Fruit fly (Drosophila melanogaster) whole organism, embryonic: ENCODE measurements around the gene CG9117.

Experiments
- Adf1 ChIP-seq: fragments of 200-800 bp; sonication (Bioruptor generic); IDR thresholded peaks from 2 replicates; pipeline ENCODE4 v1.3.6; 2022; ENCODE audit warnings: missing biosample characterization, missing genetic modification characterization
- CG1024 ChIP-seq: fragments of 200-800 bp; sonication (Bioruptor generic); IDR thresholded peaks from 2 replicates; pipeline ENCODE4 v1.3.6; 2022; ENCODE audit warnings: missing biosample characterization, missing genetic modification characterization
- CG10565 ChIP-seq: fragments of 200-800 bp; sonication (Bioruptor generic); optimal IDR thresholded peaks from 3 replicates; lab custom pipeline; 2016; ENCODE audit warnings: missing biosample characterization, mild to moderate bottlenecking, missing genetic modification characterization
- CG13123 ChIP-seq: fragments of 200-800 bp; sonication (Bioruptor generic); optimal IDR thresholded peaks from 2 replicates; lab custom pipeline; 2016; ENCODE audit warnings: missing biosample characterization, missing genetic modification characterization
- CG13624 ChIP-seq: fragments of 200-800 bp; sonication (Bioruptor generic); optimal IDR thresholded peaks from 2 replicates; lab custom pipeline; 2016; ENCODE audit warnings: missing biosample characterization, missing genetic modification characterization
- CG1603 ChIP-seq: fragments of 200-800 bp; sonication (Bioruptor generic); optimal IDR thresholded peaks from 2 replicates; lab custom pipeline; 2019; ENCODE audit warnings: missing biosample characterization, mild to moderate bottlenecking, missing genetic modification characterization, moderate library complexity
- CG17568 ChIP-seq: fragments of 200-800 bp; sonication (Bioruptor generic); optimal IDR thresholded peaks from 2 replicates; lab custom pipeline; 2018; ENCODE audit warnings: missing biosample characterization, mild to moderate bottlenecking, missing genetic modification characterization, moderate library complexity
- CG18599 ChIP-seq: fragments of 200-800 bp; sonication (Bioruptor generic); optimal IDR thresholded peaks from 3 replicates; lab custom pipeline; 2017; ENCODE audit warnings: missing biosample characterization, missing genetic modification characterization, mild to moderate bottlenecking, moderate library complexity, missing genetic modification reagents
- CG2678 ChIP-seq: fragments of 200-800 bp; sonication (Bioruptor generic); optimal IDR thresholded peaks from 3 replicates; lab custom pipeline; 2019; ENCODE audit warnings: missing biosample characterization, mild to moderate bottlenecking, missing genetic modification characterization, moderate library complexity
- CG32767 ChIP-seq: fragments of 200-800 bp; sonication (Bioruptor generic); IDR thresholded peaks from 2 replicates; pipeline ENCODE4 v1.3.6; 2022; ENCODE audit warnings: missing biosample characterization, missing genetic modification characterization
- CG4360 ChIP-seq: fragments of 200-800 bp; sonication (Bioruptor generic); IDR thresholded peaks from 2 replicates; pipeline ENCODE4 v1.3.6; 2022; ENCODE audit warnings: missing biosample characterization, missing genetic modification characterization
- CG5953 ChIP-seq: fragments of 200-800 bp; sonication (Bioruptor generic); IDR thresholded peaks from 2 replicates; pipeline ENCODE4 v1.3.6; 2022; ENCODE audit warnings: missing biosample characterization, missing genetic modification characterization
- CG6254 ChIP-seq: fragments of 200-800 bp; sonication (Bioruptor generic); optimal IDR thresholded peaks from 3 replicates; lab custom pipeline; 2017; ENCODE audit warnings: mild to moderate bottlenecking, missing biosample characterization, missing genetic modification reagents, missing genetic modification characterization
- CG6683 ChIP-seq: fragments of 200-800 bp; sonication (Bioruptor generic); optimal IDR thresholded peaks from 2 replicates; lab custom pipeline; 2017; ENCODE audit warnings: missing biosample characterization, mild to moderate bottlenecking, missing genetic modification characterization, missing genetic modification reagents
- CG7745 ChIP-seq: fragments of 200-800 bp; sonication (Bioruptor generic); optimal IDR thresholded peaks from 2 replicates; lab custom pipeline; 2018; ENCODE audit warnings: missing biosample characterization, mild to moderate bottlenecking, missing genetic modification characterization, moderate library complexity
- CG8765 ChIP-seq: fragments of 200-800 bp; sonication (Bioruptor generic); IDR thresholded peaks from 2 replicates; pipeline ENCODE4 v1.3.6; 2022; ENCODE audit warnings: missing biosample characterization, missing genetic modification characterization
- CG8944 ChIP-seq: fragments of 200-800 bp; sonication (Bioruptor generic); optimal IDR thresholded peaks from 3 replicates; lab custom pipeline; 2016; ENCODE audit warnings: missing biosample characterization, missing genetic modification characterization
- CkIIα-i1 ChIP-seq: fragments of 200-800 bp; sonication (Bioruptor generic); IDR thresholded peaks from 2 replicates; pipeline ENCODE4 v1.3.6; 2022; ENCODE audit warnings: missing biosample characterization, missing genetic modification characterization
- CrebB ChIP-seq: fragments of 200-800 bp; sonication (Bioruptor generic); optimal IDR thresholded peaks from 3 replicates; lab custom pipeline; 2018; ENCODE audit warnings: missing biosample characterization, mild to moderate bottlenecking, missing genetic modification characterization
- Dbx ChIP-seq: fragments of 200-800 bp; sonication (Bioruptor generic); IDR thresholded peaks from 3 replicates; pipeline ENCODE4 v1.3.6; 2022; ENCODE audit warnings: missing biosample characterization, missing genetic modification characterization
- Dref ChIP-seq: fragments of 200-800 bp; sonication (Bioruptor generic); IDR thresholded peaks from 2 replicates; pipeline ENCODE4 v1.3.6; 2022; ENCODE audit warnings: missing biosample characterization, missing genetic modification characterization
- Fer2 ChIP-seq: fragments of 200-800 bp; sonication (Bioruptor generic); optimal IDR thresholded peaks from 2 replicates; lab custom pipeline; 2018; ENCODE audit warnings: missing biosample characterization, mild to moderate bottlenecking, missing genetic modification characterization, moderate library complexity
- Gug ChIP-seq: fragments of 200-800 bp; sonication (Bioruptor generic); IDR thresholded peaks from 4 replicates; pipeline ENCODE4 v1.3.6; 2022; ENCODE audit warnings: missing biosample characterization, missing genetic modification characterization
- MBD-R2 ChIP-seq: fragments of 200-800 bp; sonication (Bioruptor generic); IDR thresholded peaks from 2 replicates; pipeline ENCODE4 v1.3.6; 2022; ENCODE audit warnings: missing biosample characterization, missing genetic modification characterization
- Med ChIP-seq: fragments of 200-800 bp; sonication (Bioruptor generic); peaks from one replicate; lab custom pipeline; 2016; ENCODE audit warnings: missing biosample characterization, missing genetic modification characterization, mild to moderate bottlenecking, inconsistent platforms, moderate library complexity
- Oaz ChIP-seq: fragments of 200-800 bp; sonication (Bioruptor generic); IDR thresholded peaks from 2 replicates; pipeline ENCODE4 v1.3.6; 2022; ENCODE audit warnings: missing biosample characterization, missing genetic modification characterization
- Ssrp ChIP-seq: fragments of 200-800 bp; sonication (Bioruptor generic); optimal IDR thresholded peaks from 2 replicates; lab custom pipeline; 2018; ENCODE audit warnings: missing biosample characterization, mild to moderate bottlenecking, missing genetic modification characterization, moderate library complexity
- Trl ChIP-seq, 3 experiments: fragments of >200 bp in 2 of 3; fragments of 200-800 bp in 1 of 3; sonication (Bioruptor generic) in 1 of 3; optimal IDR thresholded peaks; 2 replicates in 1 of 3; 3 replicates in 2 of 3; lab custom pipeline; 2016 to 2017; ENCODE audit warnings: missing biosample characterization in 1 of 3, missing genetic modification characterization in 1 of 3
- abd-A ChIP-seq: fragments of 200-800 bp; sonication (Bioruptor generic); optimal IDR thresholded peaks from 3 replicates; lab custom pipeline; 2019; ENCODE audit warnings: missing biosample characterization, mild to moderate bottlenecking, missing genetic modification characterization, moderate library complexity
- ato ChIP-seq: fragments of 200-800 bp; sonication (Bioruptor generic); IDR thresholded peaks from 2 replicates; pipeline ENCODE4 v1.3.6; 2022; ENCODE audit warnings: missing biosample characterization, missing genetic modification characterization; ENCODE audit not compliant: partially characterized antibody
- az2 ChIP-seq: fragments of 200-800 bp; sonication (Bioruptor generic); optimal IDR thresholded peaks from 3 replicates; lab custom pipeline; 2016; ENCODE audit warnings: missing biosample characterization, missing genetic modification characterization
- crc ChIP-seq: fragments of 200-800 bp; sonication (Bioruptor generic); optimal IDR thresholded peaks from 2 replicates; lab custom pipeline; 2016; ENCODE audit warnings: missing biosample characterization, missing genetic modification characterization
- dpn ChIP-seq, 2 experiments: fragments of 200-800 bp; sonication (Bioruptor generic); optimal IDR thresholded peaks; 3 replicates each; lab custom pipeline; 2016; ENCODE audit warnings: missing biosample characterization in 2 of 2, missing genetic modification characterization in 2 of 2
- dysf ChIP-seq: fragments of 200-800 bp; sonication (Bioruptor generic); IDR thresholded peaks from 3 replicates; pipeline ENCODE4 v1.3.6; 2022; ENCODE audit warnings: missing biosample characterization, missing genetic modification characterization
- fd96Cb ChIP-seq: fragments of 200-800 bp; sonication (Bioruptor generic); optimal IDR thresholded peaks from 2 replicates; lab custom pipeline; 2018; ENCODE audit warnings: missing biosample characterization, mild to moderate bottlenecking, missing genetic modification characterization, moderate library complexity
- ftz-f1 ChIP-seq: fragments of 200-800 bp; sonication (Bioruptor generic); optimal IDR thresholded peaks from 2 replicates; lab custom pipeline; 2016; ENCODE audit warnings: missing biosample characterization, missing genetic modification characterization
- fu2 ChIP-seq: fragments of 200-800 bp; sonication (Bioruptor generic); optimal IDR thresholded peaks from 2 replicates; lab custom pipeline; 2016; ENCODE audit warnings: missing biosample characterization, missing genetic modification characterization
- gcm ChIP-seq: fragments of 200-800 bp; sonication (Bioruptor generic); optimal IDR thresholded peaks from 2 replicates; lab custom pipeline; 2019; ENCODE audit warnings: missing biosample characterization, mild to moderate bottlenecking, missing genetic modification characterization, moderate library complexity
- grau ChIP-seq: fragments of 200-800 bp; optimal IDR thresholded peaks from 3 replicates; lab custom pipeline; 2019; ENCODE audit warnings: missing biosample characterization, mild to moderate bottlenecking, missing genetic modification characterization, moderate library complexity
- mirr ChIP-seq: fragments of 200-800 bp; sonication (Bioruptor generic); optimal IDR thresholded peaks from 3 replicates; lab custom pipeline; 2018; ENCODE audit warnings: missing biosample characterization, mild to moderate bottlenecking, missing genetic modification characterization
- scrt ChIP-seq: fragments of 200-800 bp; sonication (Bioruptor generic); optimal IDR thresholded peaks from 2 replicates; lab custom pipeline; 2018; ENCODE audit warnings: missing biosample characterization, mild to moderate bottlenecking, missing genetic modification characterization, moderate library complexity
- sisA ChIP-seq: fragments of 200-800 bp; sonication (Bioruptor generic); IDR thresholded peaks from 2 replicates; pipeline ENCODE4 v1.3.6; 2022; ENCODE audit warnings: missing biosample characterization, missing genetic modification characterization
- so ChIP-seq: fragments of 200-800 bp; sonication (Bioruptor generic); IDR thresholded peaks from 3 replicates; pipeline ENCODE4 v1.3.6; 2022; ENCODE audit warnings: missing biosample characterization, missing genetic modification characterization
- sob ChIP-seq: fragments of 200-800 bp; sonication (Bioruptor generic); IDR thresholded peaks from 2 replicates; pipeline ENCODE4 v1.3.6; 2022; ENCODE audit warnings: missing biosample characterization, missing genetic modification characterization
- sug ChIP-seq: fragments of 200-800 bp; optimal IDR thresholded peaks from 2 replicates; lab custom pipeline; 2019; ENCODE audit warnings: missing biosample characterization, mild to moderate bottlenecking, missing genetic modification characterization, moderate library complexity
- unpg ChIP-seq: fragments of 200-800 bp; sonication (Bioruptor generic); optimal IDR thresholded peaks from 3 replicates; lab custom pipeline; 2018; ENCODE audit warnings: missing biosample characterization, mild to moderate bottlenecking, missing genetic modification characterization, moderate library complexity
- vnd ChIP-seq: fragments of 200-800 bp; sonication (Bioruptor generic); IDR thresholded peaks from 3 replicates; pipeline ENCODE4 v1.3.6; 2022; ENCODE audit warnings: missing biosample characterization, missing genetic modification characterization; ENCODE audit not compliant: partially characterized antibody

CG9117 gene

DNA sequence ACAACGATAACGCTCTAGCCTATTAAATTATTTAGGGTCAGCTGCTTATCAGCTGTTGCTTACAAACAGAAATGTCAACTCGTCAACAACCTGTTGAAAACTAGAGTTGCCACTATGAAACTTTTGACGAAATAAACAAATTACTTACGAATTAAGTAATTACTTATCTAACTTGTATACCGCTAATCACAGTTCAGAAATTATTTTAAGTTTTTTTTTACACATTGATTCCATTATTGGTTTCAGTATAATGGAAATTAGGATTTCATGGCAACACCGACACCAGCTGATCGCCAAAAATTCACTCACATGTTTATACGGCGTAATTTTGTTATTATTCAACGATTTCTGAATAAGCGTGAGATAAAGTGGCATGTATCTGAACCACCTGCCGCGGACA, at the start of gene CG9117, which contains the start of gene CG31643 (continued):
- TF ChIP-seq dpn (GFP tag; optimal IDR thresholded peaks at IDR 0.05; lab: Kevin White, UChicago): peak; percentile 60 to 61
- TF ChIP-seq MBD-R2 (GFP tag; lab: Robert Waterston, UW): peak; percentile 82
- TF ChIP-seq CG8944 (GFP tag; lab: Kevin White, UChicago): peak; percentile 54
- peak; percentile 57 for TF ChIP-seq az2 (GFP tag; lab: Kevin White, UChicago)
- no peak for TF ChIP-seq gcm (GFP tag; lab: Kevin White, UChicago)
- peak; percentile 69 for TF ChIP-seq CG1603 (tag; lab: Kevin White, UChicago)
- no peak for TF ChIP-seq CG6254
- no peak for TF ChIP-seq CG7745 (tag; lab: Kevin White, UChicago)
- peak; percentile 4 for TF ChIP-seq crc (GFP tag; lab: Kevin White, UChicago)
- TF ChIP-seq CG2678 (tag; lab: Kevin White, UChicago): no peak
- no peak for TF ChIP-seq Trl (optimal IDR thresholded peaks at IDR 0.05; lab: Kevin White, UChicago)
- TF ChIP-seq Trl (GFP tag; optimal IDR thresholded peaks at IDR 0.05; lab: Kevin White, UChicago): peak; percentile 46
- peak; percentile 97 for TF ChIP-seq scrt
- TF ChIP-seq fu2 (GFP tag; lab: Kevin White, UChicago): peak; percentile 59
- peak; percentile 4 for TF ChIP-seq Ssrp
- no peak for TF ChIP-seq unpg (GFP tag; lab: Kevin White, UChicago)
- peak; percentile 28 for TF ChIP-seq Fer2 (tag; lab: Kevin White, UChicago)
- TF ChIP-seq ato (GFP tag; lab: Robert Waterston, UW): no peak
- TF ChIP-seq Oaz (GFP tag; lab: Robert Waterston, UW): no peak
- no peak for TF ChIP-seq Gug (GFP tag; lab: Robert Waterston, UW)
- TF ChIP-seq sisA: peak; percentile 25; the same call in 1 of the 2 replicates
- TF ChIP-seq CG6683 (GFP tag; lab: Kevin White, UChicago): peak; percentile 29
- TF ChIP-seq CrebB (tag; lab: Kevin White, UChicago): peak; percentile 35

DNA sequence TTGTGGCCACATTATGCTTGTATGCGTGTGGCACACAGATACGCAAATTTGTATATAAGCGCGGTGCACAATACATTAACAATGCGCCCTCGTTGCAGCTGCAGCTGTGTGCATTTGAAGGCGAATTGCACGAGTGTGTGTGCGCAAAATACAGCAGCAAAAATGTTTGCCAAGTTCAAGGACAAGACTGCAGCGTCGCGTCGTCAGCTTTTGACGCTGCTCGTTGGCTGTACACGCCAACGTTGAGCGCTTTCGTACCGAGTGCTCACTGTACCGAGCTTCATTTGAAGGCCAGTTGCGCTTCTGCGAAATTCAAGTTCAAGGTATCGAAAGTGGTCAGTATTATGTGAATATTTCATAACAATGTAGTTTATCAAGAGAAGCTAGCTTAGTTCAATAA, 49.1 kb upstream of the CG9117 start:
- no peak for TF ChIP-seq CG5953 (GFP tag; lab: Robert Waterston, UW)
- no peak for TF ChIP-seq CG17568
- TF ChIP-seq CG10565 (GFP tag; lab: Kevin White, UChicago): no peak
- TF ChIP-seq fd96Cb (tag; lab: Kevin White, UChicago): no peak
- TF ChIP-seq CG8765: 0 out of 2 replicates have a peak, but pooled peaks have one; percentile 33
- TF ChIP-seq Med (GFP tag; lab: Kevin White, UChicago): peak; percentile 13
- no peak for TF ChIP-seq dysf (GFP tag; lab: Robert Waterston, UW)
- peak; percentile 27; the same call in 1 of the 2 replicates for TF ChIP-seq sob (GFP tag; lab: Robert Waterston, UW)
- no peak for TF ChIP-seq CG1024 (GFP tag; lab: Robert Waterston, UW)
- TF ChIP-seq CG13624 (GFP tag; lab: Kevin White, UChicago): no peak
- TF ChIP-seq grau (tag; lab: Kevin White, UChicago): peak; percentile 5
- no peak for TF ChIP-seq CkIIα-i1 (GFP tag; lab: Robert Waterston, UW)
- TF ChIP-seq, all 482 proteins: peak for 4

DNA sequence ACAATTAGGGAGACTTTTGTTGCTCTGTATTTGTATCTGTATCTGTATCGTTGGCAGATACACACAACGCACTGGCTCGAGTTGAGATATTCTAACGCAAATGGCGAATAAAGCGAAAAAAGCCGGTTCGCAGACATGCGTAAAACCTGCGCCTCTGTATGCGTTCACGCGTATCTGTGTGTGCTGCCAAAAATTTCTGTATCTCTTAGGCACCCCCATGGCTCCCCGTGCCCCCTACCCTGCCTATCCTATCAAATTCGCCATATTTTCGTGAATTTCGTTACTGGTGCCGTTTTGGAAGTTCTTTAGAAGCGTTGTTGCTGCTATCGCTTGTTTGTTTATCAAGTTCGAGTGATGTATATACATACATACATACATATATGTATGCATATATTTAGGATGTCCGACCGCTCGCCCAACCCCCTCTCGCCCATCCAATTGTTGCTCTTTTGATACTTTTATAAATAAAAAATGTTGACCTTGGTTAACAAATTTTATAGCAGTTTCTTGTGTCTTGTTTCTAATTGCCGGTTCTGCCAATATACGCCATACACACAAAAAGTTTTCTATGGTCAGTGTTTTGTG, 48.1 kb upstream of the CG9117 start:
- TF ChIP-seq sug (peak; percentile 41), ftz-f1 (GFP tag; lab: Kevin White, UChicago) (peak; percentile 10), Dref (GFP tag; lab: Robert Waterston, UW) (no peak), dysf (GFP tag; lab: Robert Waterston, UW) (no peak), Adf1 (peak; percentile 85), CG13123 (GFP tag; lab: Kevin White, UChicago) (no peak), CG18599 (peak; percentile 50), mirr (GFP tag; lab: Kevin White, UChicago) (peak; percentile 68), abd-A (peak; percentile 93), Dbx (GFP tag; lab: Robert Waterston, UW) (peak; percentile 50; the same call in 2 of the 3 replicates), CG32767 (peak; percentile 83), CG4360 (no peak), CrebB (tag; lab: Kevin White, UChicago) (no peak), unpg (GFP tag; lab: Kevin White, UChicago) (no peak), vnd (GFP tag; lab: Robert Waterston, UW) (no peak), so (GFP tag; lab: Robert Waterston, UW) (0 out of 3 replicates have a peak, but pooled peaks have one; percentile 33)
